Fruit fly (Drosophila melanogaster) whole organism, adult: ENCODE data around the gene CG7330.

ENCODE experiments used
- Crg-1 ChIP-seq: fragments of 200-800 bp; sonication (Bioruptor generic); optimal IDR thresholded peaks from 2 replicates; lab custom pipeline; 2016; ENCODE audit warnings: missing biosample characterization, missing genetic modification characterization
- kay ChIP-seq: fragments of 200-800 bp; sonication (Bioruptor generic); peaks from one replicate; lab custom pipeline; 2016; ENCODE audit warnings: missing biosample characterization, missing genetic modification characterization, borderline replicate concordance
- toe ChIP-seq: fragments of 200-800 bp; sonication (Bioruptor generic); optimal IDR thresholded peaks from 2 replicates; lab custom pipeline; 2016; ENCODE audit warnings: missing biosample characterization, missing genetic modification characterization

- TF ChIP-seq toe (GFP tag; lab: Kevin White, UChicago) (no peak), Crg-1 (no peak), kay (GFP tag; lab: Kevin White, UChicago) (no peak)
Measured at dm6 chr3L:18112669-18113068, 36.1 kb upstream of the CG7330 start, which contains the start of the genes CG32195 and CG7341.
